Worm (Caenorhabditis elegans) whole organism, L1 larva: ENCODE data around the gene sma-9.

Experiments
- ama-1 ChIP-seq: fragments of 150-350 bp; optimal IDR thresholded peaks from 2 replicates; lab custom pipeline; 2014
- fkh-10 ChIP-seq: sonication (generic microtip); optimal IDR thresholded peaks from 2 replicates; lab custom pipeline; 2017; ENCODE audit warnings: missing biosample characterization, missing genetic modification reagents, missing genetic modification characterization
- mdl-1 ChIP-seq, 2 experiments: fragments of 150-350 bp; optimal IDR thresholded peaks; 2 replicates each; lab custom pipeline; 2014 to 2017; ENCODE audit warnings: missing biosample characterization in 2 of 2, missing genetic modification characterization in 2 of 2, inconsistent platforms in 1 of 2
- mep-1 ChIP-seq: fragments of 150-350 bp; optimal IDR thresholded peaks from 2 replicates; lab custom pipeline; 2014; ENCODE audit warnings: missing biosample characterization, missing genetic modification characterization
- unc-130 ChIP-seq: fragments of 150-350 bp; optimal IDR thresholded peaks from 2 replicates; lab custom pipeline; 2017; ENCODE audit warnings: missing biosample characterization, missing genetic modification characterization, inconsistent platforms
- unc-62 ChIP-seq: fragments of 150-350 bp; optimal IDR thresholded peaks from 2 replicates; lab custom pipeline; 2014; ENCODE audit warnings: missing biosample characterization, missing genetic modification reagents, missing genetic modification characterization
- ztf-4 ChIP-seq: fragments of 150-350 bp; optimal IDR thresholded peaks from 2 replicates; lab custom pipeline; 2014; ENCODE audit warnings: missing biosample characterization, missing genetic modification characterization

- TF ChIP-seq fkh-10 (GFP tag; lab: Kevin White, UChicago) (no peak), mdl-1 (tag; optimal IDR thresholded peaks at IDR 0.05; lab: Kevin White, UChicago) (no peak), unc-62 (no peak), unc-130 (tag; lab: Kevin White, UChicago) (no peak), mep-1 (tag; lab: Kevin White, UChicago) (no peak), ztf-4 (tag; lab: Kevin White, UChicago) (no peak), ama-1 (no peak)
These were observed 11.6 kb downstream of the sma-9 start for ce11 chrX:10780542-10781266.
